ENCODE assay signal across 5 worm cellular contexts in the genomic region with DNA sequence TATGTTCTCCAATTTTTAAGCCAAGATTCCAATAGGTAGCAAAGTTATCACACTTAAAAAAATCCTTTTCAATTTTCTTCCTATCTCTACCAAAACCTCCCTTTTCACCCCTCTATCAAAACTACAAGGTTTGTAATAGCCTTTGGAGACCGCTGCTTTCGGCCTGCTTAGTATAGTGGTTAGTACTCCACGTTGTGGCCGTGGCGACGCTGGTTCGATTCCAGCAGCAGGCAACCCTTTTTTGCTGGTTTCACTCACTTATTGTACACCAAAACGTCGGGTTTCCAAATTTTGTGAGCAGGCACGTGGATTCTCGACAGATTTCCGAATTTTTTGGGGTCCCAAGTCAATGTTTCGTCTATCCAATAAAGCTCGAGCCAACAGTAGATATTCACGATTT.
TF ChIP-seq lines count a peak whose summit lies in the region.

No protein-coding gene starts in this region.

TF ChIP-seq in whole organism, L1 larva, 84 proteins besides CTCF, POLR2A, EP300 and RAD21 (continues in another document):
- TF ChIP-seq unc-30 (tag; optimal IDR thresholded peaks at IDR 0.05; lab: Kevin White, UChicago) (no peak), swsn-7 (tag; optimal IDR thresholded peaks at IDR 0.05; lab: Kevin White, UChicago) (no peak), pqm-1 (tag; optimal IDR thresholded peaks at IDR 0.05; lab: Kevin White, UChicago) (no peak), egl-27 (tag; optimal IDR thresholded peaks at IDR 0.05; lab: Kevin White, UChicago) (no peak), ceh-88 (GFP tag; IDR thresholded peaks at IDR 0.05; lab: Robert Waterston, UW) (no peak), efl-1 (optimal IDR thresholded peaks at IDR 0.05; lab: Kevin White, UChicago) (peak in 1 of 2 experiments; percentile 30), efl-1 (GFP tag; optimal IDR thresholded peaks at IDR 0.05 in 1 of 2; lab: Kevin White, UChicago) (peak; percentile 18 to 92), nhr-84 (tag; optimal IDR thresholded peaks at IDR 0.05; lab: Kevin White, UChicago) (no peak), nhr-47 (tag; optimal IDR thresholded peaks at IDR 0.05; lab: Kevin White, UChicago) (peak; percentile 44), fkh-8 (tag; optimal IDR thresholded peaks at IDR 0.05; lab: Kevin White, UChicago) (peak; percentile 43), isw-1 (GFP tag; IDR thresholded peaks at IDR 0.05; lab: Robert Waterston, UW) (no peak), hpl-2 (GFP tag; optimal IDR thresholded peaks at IDR 0.05; lab: Kevin White, UChicago) (no peak), ztf-11 (tag; optimal IDR thresholded peaks at IDR 0.05; lab: Kevin White, UChicago) (no peak), elt-2 (tag; optimal IDR thresholded peaks at IDR 0.05; lab: Kevin White, UChicago) (no peak), dsc-1 (tag; optimal IDR thresholded peaks at IDR 0.05; lab: Kevin White, UChicago) (no peak), sox-4 (tag; optimal IDR thresholded peaks at IDR 0.05; lab: Kevin White, UChicago) (no peak), Y116A8C.19 (tag; optimal IDR thresholded peaks at IDR 0.05; lab: Kevin White, UChicago; ENCODE audit: borderline replicate concordance) (no peak), alr-1 (tag; optimal IDR thresholded peaks at IDR 0.05; lab: Kevin White, UChicago; ENCODE audit: borderline replicate concordance) (no peak)

TF ChIP-seq in whole organism, L3 larva, 47 proteins besides CTCF, POLR2A, EP300 and RAD21:
- TF ChIP-seq hmg-11 (tag; optimal IDR thresholded peaks at IDR 0.05; lab: Kevin White, UChicago) (peak; percentile 43), zag-1 (tag; optimal IDR thresholded peaks at IDR 0.05; lab: Kevin White, UChicago) (no peak), pqm-1 (tag; optimal IDR thresholded peaks at IDR 0.05; lab: Kevin White, UChicago) (peak; percentile 16), nhr-76 (tag; optimal IDR thresholded peaks at IDR 0.05; lab: Kevin White, UChicago) (no peak), nfya-1 (tag; optimal IDR thresholded peaks at IDR 0.05; lab: Kevin White, UChicago; ENCODE audit: insufficient read depth) (peak; percentile 38), elt-2 (tag; optimal IDR thresholded peaks at IDR 0.05; lab: Kevin White, UChicago) (peak; percentile 6), nhr-43 (tag; optimal IDR thresholded peaks at IDR 0.05; lab: Kevin White, UChicago; ENCODE audit: poor library complexity, severe bottlenecking) (peak; percentile 20)
TF ChIP-seq in whole organism, L3 larva: peak in this region for 5.

TF ChIP-seq in whole organism, early embryonic, 17 proteins besides CTCF, POLR2A, EP300 and RAD21:
- TF ChIP-seq aly-1 (tag; optimal IDR thresholded peaks at IDR 0.05; lab: Kevin White, UChicago) (no peak), ets-7 (tag; optimal IDR thresholded peaks at IDR 0.05; lab: Kevin White, UChicago) (no peak), ama-1 (optimal IDR thresholded peaks at IDR 0.05; lab: Kevin White, UChicago) (no peak), pes-1 (GFP tag; IDR thresholded peaks at IDR 0.05; lab: Robert Waterston, UW) (peak; percentile 76), scrt-1 (GFP tag; IDR thresholded peaks at IDR 0.05; lab: Robert Waterston, UW) (0 out of 2 replicates have a peak, but pooled peaks have one; percentile 39), flt-1 (GFP tag; IDR thresholded peaks at IDR 0.05; lab: Robert Waterston, UW) (peak; percentile 65), tbx-37 (GFP tag; conservative IDR thresholded peaks at IDR 0.05; lab: Robert Waterston, UW) (peak; percentile 45; the same call in 1 of the 2 replicates), sea-1 (GFP tag; conservative IDR thresholded peaks at IDR 0.05; lab: Robert Waterston, UW) (no peak), F13C5.2 (tag; optimal IDR thresholded peaks at IDR 0.05; lab: Kevin White, UChicago) (peak; percentile 15), ceh-36 (tag; optimal IDR thresholded peaks at IDR 0.05; lab: Kevin White, UChicago) (peak; percentile 46), hnd-1 (tag; optimal IDR thresholded peaks at IDR 0.05; lab: Kevin White, UChicago) (peak; percentile 41), hmbx-1 (tag; optimal IDR thresholded peaks at IDR 0.05; lab: Kevin White, UChicago) (no peak), hmg-4 (GFP tag; optimal IDR thresholded peaks at IDR 0.05; lab: Kevin White, UChicago) (peak; percentile 35), tra-4 (tag; optimal IDR thresholded peaks at IDR 0.05; lab: Kevin White, UChicago) (no peak), tbx-11 (GFP tag; IDR thresholded peaks at IDR 0.05; lab: Robert Waterston, UW) (peak; percentile 67), B0310.2 (tag; optimal IDR thresholded peaks at IDR 0.05; lab: Kevin White, UChicago) (no peak), ceh-13 (GFP tag; optimal IDR thresholded peaks at IDR 0.05; lab: Kevin White, UChicago) (peak; percentile 17)

TF ChIP-seq in whole organism, midembryonic, 9 proteins besides CTCF, POLR2A, EP300 and RAD21:
- TF ChIP-seq ztf-23 (GFP tag; IDR thresholded peaks at IDR 0.05; lab: Robert Waterston, UW) = peak; percentile 73
- no peak for TF ChIP-seq T22C8.4 (GFP tag; IDR thresholded peaks at IDR 0.05; lab: Robert Waterston, UW)
- TF ChIP-seq klf-2 (GFP tag; conservative IDR thresholded peaks at IDR 0.05; lab: Robert Waterston, UW) = peak; percentile 50; the same call in 1 of the 2 replicates
- no peak for TF ChIP-seq cog-1 (tag; optimal IDR thresholded peaks at IDR 0.05; lab: Kevin White, UChicago)
- TF ChIP-seq ztf-29 (GFP tag; IDR thresholded peaks at IDR 0.05; lab: Robert Waterston, UW) = peak; percentile 55; the same call in 1 of the 2 replicates
- no peak for TF ChIP-seq med-1 (GFP tag; optimal IDR thresholded peaks at IDR 0.05; lab: Kevin White, UChicago; ENCODE audit: insufficient read depth)
- peak; percentile 81 for TF ChIP-seq tab-1 (GFP tag; IDR thresholded peaks at IDR 0.05; lab: Robert Waterston, UW)
- no peak for TF ChIP-seq ref-1 (GFP tag; conservative IDR thresholded peaks at IDR 0.05; lab: Robert Waterston, UW)
- TF ChIP-seq flt-1 (GFP tag; IDR thresholded peaks at IDR 0.05; lab: Robert Waterston, UW) = peak; percentile 86

TF ChIP-seq in whole organism, young adult, 124 proteins besides CTCF, POLR2A, EP300 and RAD21 (continues in another document):
- TF ChIP-seq dpff-1 (tag; optimal IDR thresholded peaks at IDR 0.05; lab: Kevin White, UChicago) = no peak
- TF ChIP-seq egl-18 (GFP tag; IDR thresholded peaks at IDR 0.05; lab: Robert Waterston, UW) = no peak
- TF ChIP-seq C17E4.6 (GFP tag; IDR thresholded peaks at IDR 0.05; lab: Robert Waterston, UW) = no peak
- no peak for TF ChIP-seq ccch-3 (GFP tag; optimal IDR thresholded peaks at IDR 0.05; lab: Kevin White, UChicago)
- no peak for TF ChIP-seq repo-1 (tag; optimal IDR thresholded peaks at IDR 0.05; lab: Kevin White, UChicago)
- TF ChIP-seq unc-130 (GFP tag; optimal IDR thresholded peaks at IDR 0.05; lab: Kevin White, UChicago) = no peak
- TF ChIP-seq ztf-6 (GFP tag; IDR thresholded peaks at IDR 0.05; lab: Robert Waterston, UW) = no peak
- TF ChIP-seq tlf-1 (GFP tag; optimal IDR thresholded peaks at IDR 0.05; lab: Kevin White, UChicago) = no peak
- no peak for TF ChIP-seq F57C9.4 (tag; optimal IDR thresholded peaks at IDR 0.05; lab: Kevin White, UChicago)
- TF ChIP-seq tbp1 (GFP tag; optimal IDR thresholded peaks at IDR 0.05; lab: Kevin White, UChicago) = peak; percentile 95
- no peak for TF ChIP-seq snpc-3.4 (tag; optimal IDR thresholded peaks at IDR 0.05; lab: Kevin White, UChicago)
- TF ChIP-seq Y53G8AR.9 (GFP tag; conservative IDR thresholded peaks at IDR 0.05; lab: Robert Waterston, UW) = no peak
- no peak for TF ChIP-seq F52B5.7 (tag; optimal IDR thresholded peaks at IDR 0.05; lab: Kevin White, UChicago)
- TF ChIP-seq Y53F4B.3 (GFP tag; IDR thresholded peaks at IDR 0.05; lab: Robert Waterston, UW) = no peak
- TF ChIP-seq lin-40 (tag; optimal IDR thresholded peaks at IDR 0.05; lab: Kevin White, UChicago) = no peak
- TF ChIP-seq zfh-2 (GFP tag; conservative IDR thresholded peaks at IDR 0.05; lab: Robert Waterston, UW) = no peak
- TF ChIP-seq lsl-1 (GFP tag; optimal IDR thresholded peaks at IDR 0.05; lab: Kevin White, UChicago) = no peak
- TF ChIP-seq F57A8.1 (GFP tag; optimal IDR thresholded peaks at IDR 0.05; lab: Kevin White, UChicago) = no peak
- no peak for TF ChIP-seq atf-7 (tag; optimal IDR thresholded peaks at IDR 0.05; lab: Kevin White, UChicago)
- no peak for TF ChIP-seq F37B4.10 (GFP tag; IDR thresholded peaks at IDR 0.05; lab: Robert Waterston, UW)
- TF ChIP-seq madf-6 (GFP tag; IDR thresholded peaks at IDR 0.05; lab: Robert Waterston, UW) = peak; percentile 61
- 0 out of 2 replicates have a peak, but pooled peaks have one; percentile 44 for TF ChIP-seq ztf-25 (GFP tag; IDR thresholded peaks at IDR 0.05; lab: Robert Waterston, UW)
- peak; percentile 9 for TF ChIP-seq athp-1 (tag; optimal IDR thresholded peaks at IDR 0.05; lab: Kevin White, UChicago)
- no peak for TF ChIP-seq cebp-1 (GFP tag; IDR thresholded peaks at IDR 0.05; lab: Robert Waterston, UW)
- TF ChIP-seq cebp-1 (tag; optimal IDR thresholded peaks at IDR 0.05; lab: Kevin White, UChicago) = peak; percentile 12
- no peak for TF ChIP-seq rec-8 (tag; optimal IDR thresholded peaks at IDR 0.05; lab: Kevin White, UChicago)
- no peak for TF ChIP-seq nhr-120 (GFP tag; IDR thresholded peaks at IDR 0.05; lab: Robert Waterston, UW)
- TF ChIP-seq nhr-80 (tag; optimal IDR thresholded peaks at IDR 0.05; lab: Kevin White, UChicago) = no peak
- no peak for TF ChIP-seq aptf-3 (GFP tag; IDR thresholded peaks at IDR 0.05; lab: Robert Waterston, UW)
- TF ChIP-seq F49E8.2 (tag; optimal IDR thresholded peaks at IDR 0.05; lab: Kevin White, UChicago; ENCODE audit: insufficient read depth) = no peak
- no peak for TF ChIP-seq ceh-91 (GFP tag; IDR thresholded peaks at IDR 0.05; lab: Robert Waterston, UW)
- no peak for TF ChIP-seq ztf-26 (tag; optimal IDR thresholded peaks at IDR 0.05; lab: Kevin White, UChicago)
- TF ChIP-seq ztf-18 (tag; optimal IDR thresholded peaks at IDR 0.05; lab: Kevin White, UChicago) = peak; percentile 24
- TF ChIP-seq T26A5.8 (tag; optimal IDR thresholded peaks at IDR 0.05; lab: Kevin White, UChicago) = no peak
- TF ChIP-seq fkh-3 (tag; optimal IDR thresholded peaks at IDR 0.05; lab: Kevin White, UChicago) = no peak
- TF ChIP-seq lsy-27 (tag; optimal IDR thresholded peaks at IDR 0.05; lab: Kevin White, UChicago; ENCODE audit: borderline replicate concordance, insufficient read depth) = peak; percentile 22
- TF ChIP-seq nfyb-1 (GFP tag; IDR thresholded peaks at IDR 0.05; lab: Robert Waterston, UW) = no peak
- no peak for TF ChIP-seq let-526 (GFP tag; IDR thresholded peaks at IDR 0.05; lab: Robert Waterston, UW)
- TF ChIP-seq pbrm-1 (GFP tag; IDR thresholded peaks at IDR 0.05; lab: Robert Waterston, UW) = peak; percentile 15; the same call in 1 of the 2 replicates
- no peak for TF ChIP-seq snpc-4 (GFP tag; optimal IDR thresholded peaks at IDR 0.05; lab: Kevin White, UChicago)
- TF ChIP-seq snpc-4 (tag; optimal IDR thresholded peaks at IDR 0.05; lab: Kevin White, UChicago) = peak in 2 of 4 experiments; percentile 20 to 57
- no peak for TF ChIP-seq ceh-79 (tag; optimal IDR thresholded peaks at IDR 0.05; lab: Kevin White, UChicago)
